Worm (Caenorhabditis elegans): ENCODE measurements around the gene T04F3.1.

T04F3.1 gene

DNA sequence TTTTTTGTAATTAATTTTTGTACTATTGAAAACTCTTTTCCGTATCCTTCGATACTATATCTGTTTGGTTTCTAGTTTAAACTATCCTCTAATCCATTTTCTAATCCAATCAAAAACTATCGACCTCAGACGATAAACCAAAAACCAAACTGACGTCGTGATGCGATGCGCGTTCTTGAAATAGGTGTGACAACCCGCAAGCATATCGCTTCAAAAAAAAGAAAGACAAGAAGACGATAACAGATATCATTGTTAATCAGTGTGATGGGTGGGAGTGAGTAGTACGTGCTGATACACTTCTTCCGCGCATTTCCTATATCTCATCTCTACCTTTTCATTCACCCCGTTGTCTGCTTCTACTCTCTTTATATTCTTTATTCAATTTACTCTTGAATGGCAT, at the start of gene T04F3.1:
T04F3.1 (plus strand) TSS at position 246 of the 400 bp plus-strand sequence.
- TF ChIP-seq dpl-1 (GFP tag; optimal IDR thresholded peaks at IDR 0.05) (no peak), efl-3 (GFP tag; optimal IDR thresholded peaks at IDR 0.05) (no peak), nhr-12 (tag; optimal IDR thresholded peaks at IDR 0.05) (no peak), aha-1 (tag; optimal IDR thresholded peaks at IDR 0.05) (no peak), nhr-84 (tag; optimal IDR thresholded peaks at IDR 0.05) (no peak), unc-130 (tag; optimal IDR thresholded peaks at IDR 0.05) (no peak), dsc-1 (tag; optimal IDR thresholded peaks at IDR 0.05) (no peak), fkh-8 (tag; optimal IDR thresholded peaks at IDR 0.05) (no peak), ceh-63 (GFP tag; optimal IDR thresholded peaks at IDR 0.05) (no peak), ceh-88 (GFP tag; IDR thresholded peaks at IDR 0.05) (no peak), nhr-71 (tag; optimal IDR thresholded peaks at IDR 0.05) (no peak), nhr-47 (tag; optimal IDR thresholded peaks at IDR 0.05) (no peak), unc-30 (tag; optimal IDR thresholded peaks at IDR 0.05) (no peak), nhr-28 (tag; optimal IDR thresholded peaks at IDR 0.05) (no peak), nhr-20 (tag; optimal IDR thresholded peaks at IDR 0.05) (peak; percentile 8), sptf-1 (tag; optimal IDR thresholded peaks at IDR 0.05) (no peak), zag-1 (tag; optimal IDR thresholded peaks at IDR 0.05) (no peak), efl-1 (optimal IDR thresholded peaks at IDR 0.05) (no peak), efl-1 (GFP tag; optimal IDR thresholded peaks at IDR 0.05 in 1 of 2) (peak in 1 of 2 experiments; percentile 43), fkh-4 (tag; optimal IDR thresholded peaks at IDR 0.05; ENCODE audit: borderline replicate concordance) (no peak), unc-98 (GFP tag; IDR thresholded peaks at IDR 0.05) (no peak), C04F5.9 (tag; optimal IDR thresholded peaks at IDR 0.05) (no peak), blmp-1 (tag; optimal IDR thresholded peaks at IDR 0.05) (peak; percentile 77), egl-27 (tag; optimal IDR thresholded peaks at IDR 0.05) (no peak), nhr-19 (GFP tag; conservative IDR thresholded peaks at IDR 0.05) (no peak), C16A3.4 (tag; optimal IDR thresholded peaks at IDR 0.05) (no peak), ztf-4 (tag; optimal IDR thresholded peaks at IDR 0.05) (no peak), lin-15B (tag; optimal IDR thresholded peaks at IDR 0.05) (no peak), aly-2 (tag; optimal IDR thresholded peaks at IDR 0.05) (no peak), ceh-8 (GFP tag; optimal IDR thresholded peaks at IDR 0.05) (no peak), lin-14 (GFP tag; optimal IDR thresholded peaks at IDR 0.05) (peak; percentile 44), ceh-90 (tag; optimal IDR thresholded peaks at IDR 0.05) (no peak), fkh-10 (GFP tag; optimal IDR thresholded peaks at IDR 0.05) (no peak), mef-2 (tag; optimal IDR thresholded peaks at IDR 0.05) (no peak), nhr-237 (tag; optimal IDR thresholded peaks at IDR 0.05) (no peak), swsn-7 (tag; optimal IDR thresholded peaks at IDR 0.05) (no peak), elt-3 (tag; optimal IDR thresholded peaks at IDR 0.05) (peak in 5 of 6 experiments; percentile 16 to 73 (median 67)), hpl-2 (GFP tag; optimal IDR thresholded peaks at IDR 0.05) (no peak), egl-13 (tag; optimal IDR thresholded peaks at IDR 0.05) (no peak), sup-37 (GFP tag; optimal IDR thresholded peaks at IDR 0.05) (no peak), rnt-1 (tag; optimal IDR thresholded peaks at IDR 0.05) (no peak), tlp-1 (tag; optimal IDR thresholded peaks at IDR 0.05) (no peak)

DNA sequence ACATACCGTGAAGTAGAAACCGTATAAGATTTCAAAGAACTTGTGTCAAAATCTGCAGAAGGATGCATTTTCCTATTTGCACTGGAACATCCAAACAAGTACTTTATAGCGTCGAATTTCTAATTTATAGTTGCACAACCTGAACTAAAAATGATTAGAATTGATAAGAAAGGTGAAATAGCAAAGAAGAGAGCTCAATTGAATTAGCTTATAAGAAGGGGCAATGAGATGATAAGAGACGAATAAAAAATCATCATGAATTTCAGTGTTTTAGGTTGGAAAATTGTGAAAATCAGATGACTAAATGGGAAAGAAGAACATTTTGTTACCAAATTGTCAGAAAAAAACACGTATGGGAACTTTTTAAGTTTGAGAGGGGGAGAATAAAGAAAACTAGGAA, 48.3 kb upstream of the T04F3.1 start, which contains the start of gene W05E10.1:
W05E10.1 (minus strand) TSS at position 139 of the 400 bp plus-strand sequence.
- no peak for TF ChIP-seq efl-1 (optimal IDR thresholded peaks at IDR 0.05)
- TF ChIP-seq efl-1 (GFP tag; optimal IDR thresholded peaks at IDR 0.05 in 1 of 2) = peak in 1 of 2 experiments; percentile 53
- TF ChIP-seq rnt-1 (tag; optimal IDR thresholded peaks at IDR 0.05) = no peak
- peak; percentile 55 for TF ChIP-seq elt-2 (tag; optimal IDR thresholded peaks at IDR 0.05)
